Worm (Caenorhabditis elegans) whole organism, mixed stage, embryonic: Measurements from ENCODE around the gene rod-1.
A peak's percentile ranks its signal among the peaks of the same experiment; 100 is the strongest.

Experiments
- M03D4.4 ChIP-seq: sonication (generic microtip); optimal IDR thresholded peaks from 2 replicates; lab custom pipeline; 2017; ENCODE audit warnings: mild to moderate bottlenecking, missing genetic modification characterization, missing compliant biosample characterization
- bed-3 ChIP-seq: fragments of 200-800 bp; sonication (Bioruptor generic); optimal IDR thresholded peaks from 3 replicates; lab custom pipeline; 2018; ENCODE audit warnings: mild to moderate bottlenecking, missing genetic modification characterization, moderate library complexity, missing compliant biosample characterization
- blmp-1 ChIP-seq: fragments of 150-350 bp; optimal IDR thresholded peaks from 2 replicates; lab custom pipeline; 2014; ENCODE audit warnings: missing biosample characterization, missing genetic modification characterization
- ceh-39 ChIP-seq: fragments of 150-350 bp; optimal IDR thresholded peaks from 2 replicates; lab custom pipeline; 2014; ENCODE audit warnings: missing biosample characterization, missing genetic modification characterization
- ceh-43 ChIP-seq: fragments of 200-800 bp; sonication (Bioruptor generic); optimal IDR thresholded peaks from 2 replicates; lab custom pipeline; 2018; ENCODE audit warnings: mild to moderate bottlenecking, missing genetic modification characterization, moderate library complexity, missing compliant biosample characterization
- ceh-83 ChIP-seq: fragments of 200-800 bp; sonication (Bioruptor generic); optimal IDR thresholded peaks from 2 replicates; lab custom pipeline; 2018; ENCODE audit warnings: mild to moderate bottlenecking, missing genetic modification characterization, missing compliant biosample characterization
- ces-1 ChIP-seq: fragments of 150-350 bp; optimal IDR thresholded peaks from 2 replicates; lab custom pipeline; 2014; ENCODE audit warnings: missing biosample characterization, missing genetic modification reagents, missing genetic modification characterization
- cnd-1 ChIP-seq: fragments of 200-800 bp; sonication (Bioruptor generic); optimal IDR thresholded peaks from 2 replicates; lab custom pipeline; 2018; ENCODE audit warnings: mild to moderate bottlenecking, missing genetic modification characterization, missing compliant biosample characterization
- drap-1 ChIP-seq: fragments of 200-800 bp; sonication (Bioruptor generic); optimal IDR thresholded peaks from 3 replicates; lab custom pipeline; 2018; ENCODE audit warnings: mild to moderate bottlenecking, missing genetic modification characterization, missing compliant biosample characterization
- elt-3 ChIP-seq: fragments of 150-350 bp; optimal IDR thresholded peaks from 2 replicates; lab custom pipeline; 2014; ENCODE audit warnings: missing biosample characterization, missing genetic modification characterization
- flh-1 ChIP-seq: fragments of 200-800 bp; sonication (Bioruptor generic); optimal IDR thresholded peaks from 2 replicates; lab custom pipeline; 2018; ENCODE audit warnings: mild to moderate bottlenecking, missing genetic modification characterization, moderate library complexity, missing compliant biosample characterization
- ham-2 ChIP-seq: fragments of 200-800 bp; sonication (Bioruptor generic); optimal IDR thresholded peaks from 2 replicates; lab custom pipeline; 2018; ENCODE audit warnings: mild to moderate bottlenecking, missing genetic modification characterization, missing compliant biosample characterization
- hlh-1 ChIP-seq: fragments of 150-350 bp; optimal IDR thresholded peaks from 2 replicates; lab custom pipeline; 2014; ENCODE audit warnings: missing biosample characterization, missing genetic modification reagents, missing genetic modification characterization
- lin-13 ChIP-seq: fragments of 150-350 bp; optimal IDR thresholded peaks from 2 replicates; lab custom pipeline; 2014; ENCODE audit warnings: missing biosample characterization, missing genetic modification characterization
- lsy-2 ChIP-seq: fragments of 150-350 bp; optimal IDR thresholded peaks from 2 replicates; lab custom pipeline; 2014; ENCODE audit warnings: missing biosample characterization, missing genetic modification characterization
- mab-5 ChIP-seq: fragments of 150-350 bp; optimal IDR thresholded peaks from 2 replicates; lab custom pipeline; 2014; ENCODE audit warnings: missing biosample characterization, missing genetic modification characterization
- mls-2 ChIP-seq: sonication (generic microtip); optimal IDR thresholded peaks from 2 replicates; lab custom pipeline; 2016; ENCODE audit warnings: mild to moderate bottlenecking, missing genetic modification characterization, moderate library complexity, missing compliant biosample characterization
- nhr-2 ChIP-seq: fragments of 150-350 bp; optimal IDR thresholded peaks from 2 replicates; lab custom pipeline; 2014; ENCODE audit warnings: missing biosample characterization, missing genetic modification characterization
- nhr-237 ChIP-seq: fragments of 150-350 bp; optimal IDR thresholded peaks from 2 replicates; lab custom pipeline; 2014; ENCODE audit warnings: missing biosample characterization, missing genetic modification characterization
- nhr-28 ChIP-seq: fragments of 150-350 bp; optimal IDR thresholded peaks from 2 replicates; lab custom pipeline; 2014; ENCODE audit warnings: missing biosample characterization, missing genetic modification characterization
- nhr-76 ChIP-seq: sonication (generic microtip); optimal IDR thresholded peaks from 2 replicates; lab custom pipeline; 2017; ENCODE audit warnings: missing biosample characterization, missing genetic modification characterization
- pha-4 ChIP-seq: fragments of 150-350 bp; optimal IDR thresholded peaks from 2 replicates; lab custom pipeline; 2018; ENCODE audit warnings: missing biosample characterization, missing genetic modification reagents, missing genetic modification characterization
- sem-2 ChIP-seq: fragments of 200-800 bp; sonication (Bioruptor generic); optimal IDR thresholded peaks from 2 replicates; lab custom pipeline; 2018; ENCODE audit warnings: mild to moderate bottlenecking, missing genetic modification characterization, missing compliant biosample characterization
- snpc-4 ChIP-seq: fragments of 150-350 bp; optimal IDR thresholded peaks from 2 replicates; lab custom pipeline; 2014; ENCODE audit warnings: missing biosample characterization, missing genetic modification characterization
- sptf-1 ChIP-seq: sonication (generic microtip); optimal IDR thresholded peaks from 2 replicates; lab custom pipeline; 2017; ENCODE audit warnings: mild to moderate bottlenecking, missing genetic modification characterization, moderate library complexity, missing compliant biosample characterization
- tbx-8 ChIP-seq: fragments of 200-800 bp; sonication (Bioruptor generic); optimal IDR thresholded peaks from 2 replicates; lab custom pipeline; 2018; ENCODE audit warnings: mild to moderate bottlenecking, missing genetic modification characterization, moderate library complexity, missing compliant biosample characterization
- unc-120 ChIP-seq: sonication (generic microtip); optimal IDR thresholded peaks from 2 replicates; lab custom pipeline; 2017; ENCODE audit warnings: missing genetic modification characterization, missing compliant biosample characterization; ENCODE audit not compliant: poor library complexity, severe bottlenecking
- unc-39 ChIP-seq: fragments of 150-350 bp; optimal IDR thresholded peaks from 2 replicates; lab custom pipeline; 2014; ENCODE audit warnings: missing biosample characterization, missing genetic modification characterization
- unc-62 ChIP-seq: fragments of 150-350 bp; optimal IDR thresholded peaks from 2 replicates; lab custom pipeline; 2014; ENCODE audit warnings: missing biosample characterization, missing genetic modification reagents, missing genetic modification characterization
- zip-8 ChIP-seq: fragments of 150-350 bp; optimal IDR thresholded peaks from 2 replicates; lab custom pipeline; 2014; ENCODE audit warnings: missing biosample characterization, missing genetic modification characterization
- ztf-11 ChIP-seq: fragments of 150-350 bp; optimal IDR thresholded peaks from 2 replicates; lab custom pipeline; 2014; ENCODE audit warnings: missing biosample characterization, missing genetic modification characterization

rod-1 gene

ce11 chrIV:7478134-7478533 is at the start of gene rod-1:
rod-1 (plus strand) TSS chrIV:7478452.
- no peak for TF ChIP-seq mls-2 (tag; lab: Kevin White, UChicago)

- TF ChIP-seq nhr-28: no peak
- no peak for TF ChIP-seq elt-3
- TF ChIP-seq pha-4 (tag; lab: Kevin White, UChicago): no peak
- TF ChIP-seq unc-120 (tag; lab: Kevin White, UChicago): peak; percentile 57
- peak; percentile 61 for TF ChIP-seq unc-62 (GFP tag; lab: Kevin White, UChicago)
- no peak for TF ChIP-seq nhr-2 (tag; lab: Kevin White, UChicago)
- TF ChIP-seq hlh-1 (tag; lab: Kevin White, UChicago): peak; percentile 86
- TF ChIP-seq nhr-237 (tag; lab: Kevin White, UChicago): no peak
- TF ChIP-seq lsy-2 (tag; lab: Kevin White, UChicago): no peak
Measured at ce11 chrIV:7428998-7429397, 49.3 kb upstream of the rod-1 start.

DNA sequence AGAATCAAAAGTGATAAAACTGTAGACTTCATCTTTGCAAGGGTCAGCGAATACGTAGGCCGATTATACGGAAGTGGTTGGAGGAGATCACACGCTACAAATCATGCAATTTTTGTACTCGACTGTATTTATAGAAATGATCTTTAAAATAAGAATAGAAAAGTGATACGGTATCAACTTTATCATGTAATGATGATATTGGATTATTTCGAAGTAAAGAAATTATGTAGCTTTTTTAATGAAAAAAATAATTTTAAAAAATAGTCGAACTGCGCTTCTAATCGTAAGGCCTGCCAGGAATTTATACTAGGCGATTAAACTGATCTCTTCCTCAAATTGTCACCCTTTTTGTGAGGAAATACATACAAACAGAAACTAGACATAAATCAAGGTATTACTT is 44.4 kb upstream of the rod-1 start, which contains the start of gene B0496.11:
TSS of gene B0496.11 (minus strand) at position 101 of the 400 bp plus-strand sequence.
- TF ChIP-seq flh-1 (no peak), unc-120 (tag; lab: Kevin White, UChicago) (no peak), bed-3 (GFP tag; lab: Kevin White, UChicago) (no peak), unc-62 (GFP tag; lab: Kevin White, UChicago) (no peak), mab-5 (tag; lab: Kevin White, UChicago) (no peak), nhr-76 (no peak), blmp-1 (no peak), tbx-8 (GFP tag; lab: Kevin White, UChicago) (no peak), mls-2 (tag; lab: Kevin White, UChicago) (no peak), unc-39 (tag; lab: Kevin White, UChicago) (no peak), ceh-39 (tag; lab: Kevin White, UChicago) (no peak), sptf-1 (tag; lab: Kevin White, UChicago) (no peak), cnd-1 (tag; lab: Kevin White, UChicago) (no peak), ham-2 (GFP tag; lab: Kevin White, UChicago) (no peak), hlh-1 (tag; lab: Kevin White, UChicago) (no peak), ces-1 (GFP tag; lab: Kevin White, UChicago) (no peak), sem-2 (no peak), M03D4.4 (tag; lab: Kevin White, UChicago) (no peak), ceh-43 (GFP tag; lab: Kevin White, UChicago) (no peak), lin-13 (tag; lab: Kevin White, UChicago) (no peak)

DNA sequence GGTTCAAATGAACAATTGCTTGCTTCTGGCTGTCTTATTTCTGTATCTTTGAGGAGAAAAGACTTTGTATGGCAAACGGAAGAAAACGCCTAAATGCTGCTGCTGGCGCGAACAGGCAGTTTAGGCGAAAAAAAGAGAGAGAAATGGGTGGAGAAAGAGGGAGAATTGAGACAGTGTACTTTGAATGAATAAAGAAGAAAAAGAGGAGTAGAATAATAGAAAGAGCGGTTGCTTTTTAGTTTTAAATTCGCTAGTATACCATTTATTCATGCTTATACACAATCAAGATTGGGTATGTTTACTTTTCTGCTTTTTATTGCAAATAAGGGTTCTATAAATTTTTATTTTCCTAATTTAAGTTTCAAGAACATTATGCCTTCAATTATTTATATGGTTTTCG is 38.9 kb upstream of the rod-1 start:
- TF ChIP-seq zip-8 (no peak), M03D4.4 (tag; lab: Kevin White, UChicago) (no peak), tbx-8 (GFP tag; lab: Kevin White, UChicago) (no peak), hlh-1 (tag; lab: Kevin White, UChicago) (no peak), unc-120 (tag; lab: Kevin White, UChicago) (no peak), ces-1 (GFP tag; lab: Kevin White, UChicago) (no peak), bed-3 (GFP tag; lab: Kevin White, UChicago) (no peak), sem-2 (no peak), snpc-4 (no peak), ham-2 (GFP tag; lab: Kevin White, UChicago) (no peak), unc-39 (tag; lab: Kevin White, UChicago) (no peak), drap-1 (GFP tag; lab: Kevin White, UChicago) (no peak), unc-62 (GFP tag; lab: Kevin White, UChicago) (no peak), ceh-39 (tag; lab: Kevin White, UChicago) (no peak), cnd-1 (tag; lab: Kevin White, UChicago) (no peak), nhr-237 (tag; lab: Kevin White, UChicago) (no peak)
- TF ChIP-seq, all 35 proteins: peak for 0

DNA sequence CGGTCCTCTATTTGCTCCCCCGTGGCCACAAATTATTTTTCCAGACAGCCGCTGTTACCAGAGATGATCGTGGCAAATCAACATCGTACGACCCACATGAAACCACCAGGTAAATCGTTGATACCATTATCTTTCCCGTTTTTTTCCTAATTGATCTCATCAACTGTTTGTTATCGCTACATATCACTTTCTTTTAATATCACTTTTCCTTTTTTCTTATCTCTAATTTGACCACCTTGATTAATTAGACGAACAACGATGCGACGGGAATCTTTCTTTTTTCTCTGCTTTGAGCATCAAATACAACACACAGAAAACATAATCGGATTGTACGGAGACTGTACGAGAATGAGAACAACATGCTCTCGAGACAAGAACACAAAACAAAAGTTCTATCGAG is 38.0 kb upstream of the rod-1 start:
- TF ChIP-seq ztf-11 (tag; lab: Kevin White, UChicago): no peak
- no peak for TF ChIP-seq mls-2 (tag; lab: Kevin White, UChicago)
- TF ChIP-seq ceh-83 (GFP tag; lab: Kevin White, UChicago): no peak
